Worm (Caenorhabditis elegans) whole organism, L4 larva: ENCODE data around the gene fbxb-52.
A peak's percentile ranks its signal among the peaks of the same experiment; 100 is the strongest.

Source experiments
- F10B5.3 ChIP-seq: sonication (generic microtip); optimal IDR thresholded peaks from 2 replicates; lab custom pipeline; 2016; ENCODE audit warnings: mild to moderate bottlenecking, missing genetic modification characterization, missing compliant biosample characterization
- R02D3.7 ChIP-seq: fragments of 150-350 bp; sonication (generic microtip); optimal IDR thresholded peaks from 3 replicates; lab custom pipeline; 2014; ENCODE audit warnings: missing biosample characterization, missing genetic modification characterization
- T26A8.4 ChIP-seq: fragments of 200-800 bp; sonication (Bioruptor generic); IDR thresholded peaks from 2 replicates; pipeline ENCODE4 v1.3.6; 2022; ENCODE audit warnings: missing genetic modification characterization, missing compliant biosample characterization
- Y105C5A.15 ChIP-seq: fragments of 200-800 bp; sonication (Bioruptor generic); IDR thresholded peaks from 2 replicates; pipeline ENCODE4 v1.3.6; 2022; ENCODE audit warnings: missing genetic modification characterization, missing compliant biosample characterization
- ZK337.2 ChIP-seq: fragments of 200-800 bp; sonication (Bioruptor generic); IDR thresholded peaks from 2 replicates; pipeline ENCODE4 v1.3.6; 2022; ENCODE audit warnings: missing genetic modification reagents, missing genetic modification characterization, missing compliant biosample characterization
- aha-1 ChIP-seq: fragments of 150-350 bp; peaks from one replicate; lab custom pipeline; 2014; ENCODE audit warnings: missing biosample characterization, missing genetic modification characterization
- arid-1 ChIP-seq: fragments of 200-800 bp; sonication (Bioruptor generic); conservative IDR thresholded peaks from 2 replicates; pipeline ENCODE4 v1.3.6; 2022; ENCODE audit warnings: missing genetic modification reagents, missing genetic modification characterization, missing compliant biosample characterization
- attf-4 ChIP-seq: sonication (generic microtip); optimal IDR thresholded peaks from 3 replicates; lab custom pipeline; 2017; ENCODE audit warnings: missing biosample characterization, missing genetic modification characterization
- ceh-28 ChIP-seq: fragments of 150-350 bp; optimal IDR thresholded peaks from 2 replicates; lab custom pipeline; 2014; ENCODE audit warnings: missing biosample characterization, missing genetic modification reagents, missing genetic modification characterization
- ceh-32 ChIP-seq: sonication (generic microtip); optimal IDR thresholded peaks from 2 replicates; lab custom pipeline; 2016; ENCODE audit warnings: mild to moderate bottlenecking, missing genetic modification characterization, missing compliant biosample characterization; ENCODE audit not compliant: poor library complexity
- ces-1 ChIP-seq: fragments of 150-350 bp; sonication (generic microtip); optimal IDR thresholded peaks from 4 replicates; lab custom pipeline; 2014; ENCODE audit warnings: missing biosample characterization, missing genetic modification reagents, missing genetic modification characterization
- ctbp-1 ChIP-seq: fragments of 200-800 bp; sonication (Bioruptor generic); IDR thresholded peaks from 2 replicates; pipeline ENCODE4 v1.3.6; 2022; ENCODE audit warnings: missing genetic modification reagents, missing genetic modification characterization, missing compliant biosample characterization
- daf-16 ChIP-seq, 3 experiments: sonication (generic microtip); optimal IDR thresholded peaks; 2 replicates each; lab custom pipeline; 2016 to 2017; ENCODE audit warnings: missing genetic modification characterization in 3 of 3, missing genetic modification reagents in 3 of 3, mild to moderate bottlenecking in 2 of 3, missing compliant biosample characterization in 2 of 3, missing biosample characterization in 1 of 3, moderate library complexity in 1 of 3
- dmd-6 ChIP-seq: fragments of 200-800 bp; sonication (Bioruptor generic); IDR thresholded peaks from 2 replicates; pipeline ENCODE4 v1.3.6; 2022; ENCODE audit warnings: missing genetic modification reagents, missing genetic modification characterization, missing compliant biosample characterization
- dmd-8 ChIP-seq: fragments of 200-800 bp; sonication (Bioruptor generic); IDR thresholded peaks from 2 replicates; pipeline ENCODE4 v1.3.6; 2022; ENCODE audit warnings: missing genetic modification characterization, missing compliant biosample characterization
- duxl-1 ChIP-seq: sonication (generic microtip); optimal IDR thresholded peaks from 2 replicates; lab custom pipeline; 2016; ENCODE audit warnings: mild to moderate bottlenecking, missing genetic modification characterization, moderate library complexity, missing compliant biosample characterization; ENCODE audit not compliant: poor library complexity
- egl-43 ChIP-seq: fragments of 200-800 bp; sonication (Bioruptor generic); IDR thresholded peaks from 2 replicates; pipeline ENCODE4 v1.3.6; 2022; ENCODE audit warnings: missing genetic modification reagents, missing genetic modification characterization, missing compliant biosample characterization
- hlh-11 ChIP-seq: fragments of 200-800 bp; sonication (Bioruptor generic); optimal IDR thresholded peaks from 2 replicates; lab custom pipeline; 2018; ENCODE audit warnings: mild to moderate bottlenecking, missing genetic modification characterization, missing compliant biosample characterization
- jun-1 ChIP-seq: fragments of 150-350 bp; optimal IDR thresholded peaks from 2 replicates; lab custom pipeline; 2014; ENCODE audit warnings: missing biosample characterization, missing genetic modification reagents, missing genetic modification characterization
- lim-7 ChIP-seq: fragments of 200-800 bp; sonication (Bioruptor generic); IDR thresholded peaks from 2 replicates; pipeline ENCODE4 v1.3.6; 2022; ENCODE audit warnings: missing genetic modification characterization, missing compliant biosample characterization
- lin-39 ChIP-seq: fragments of 150-350 bp; optimal IDR thresholded peaks from 2 replicates; lab custom pipeline; 2014; ENCODE audit warnings: missing biosample characterization, missing genetic modification reagents, missing genetic modification characterization
- madf-9 ChIP-seq: fragments of 200-800 bp; sonication (Bioruptor generic); conservative IDR thresholded peaks from 2 replicates; pipeline ENCODE4 v1.3.6; 2022; ENCODE audit warnings: missing genetic modification reagents, missing genetic modification characterization, missing compliant biosample characterization
- mep-1 ChIP-seq: fragments of 150-350 bp; sonication (generic microtip); optimal IDR thresholded peaks from 3 replicates; lab custom pipeline; 2014; ENCODE audit warnings: missing biosample characterization, missing genetic modification characterization
- mxl-3 ChIP-seq: fragments of 200-800 bp; sonication (Bioruptor generic); optimal IDR thresholded peaks from 2 replicates; lab custom pipeline; 2018; ENCODE audit warnings: mild to moderate bottlenecking, missing genetic modification characterization, missing compliant biosample characterization
- nhr-28 ChIP-seq: fragments of 150-350 bp; optimal IDR thresholded peaks from 2 replicates; lab custom pipeline; 2014; ENCODE audit warnings: missing biosample characterization, missing genetic modification characterization
- nhr-76 ChIP-seq: fragments of 150-350 bp; optimal IDR thresholded peaks from 2 replicates; lab custom pipeline; 2014; ENCODE audit warnings: missing biosample characterization, missing genetic modification characterization
- nhr-77 ChIP-seq: fragments of 150-350 bp; optimal IDR thresholded peaks from 2 replicates; lab custom pipeline; 2014; ENCODE audit warnings: missing biosample characterization, missing genetic modification characterization
- pqm-1 ChIP-seq: sonication (generic microtip); optimal IDR thresholded peaks from 2 replicates; lab custom pipeline; 2017; ENCODE audit warnings: missing biosample characterization, missing genetic modification characterization
- rbr-2 ChIP-seq: sonication (generic microtip); optimal IDR thresholded peaks from 2 replicates; lab custom pipeline; 2016; ENCODE audit warnings: missing genotype, missing genetic modification characterization, missing compliant biosample characterization
- tag-97 ChIP-seq: fragments of 200-800 bp; sonication (Bioruptor generic); IDR thresholded peaks from 2 replicates; pipeline ENCODE4 v1.3.6; 2022; ENCODE audit warnings: missing genetic modification characterization, missing compliant biosample characterization
- unc-130 ChIP-seq: sonication (generic microtip); optimal IDR thresholded peaks from 2 replicates; lab custom pipeline; 2016; ENCODE audit warnings: missing genetic modification reagents, missing genetic modification characterization, missing compliant biosample characterization
- unc-62 ChIP-seq, 3 experiments: fragments of 150-350 bp in 1 of 3; sonication (generic microtip); optimal IDR thresholded peaks in 2 of 3; peaks in 1 of 3; 1 replicate in 1 of 3; 2 replicates in 2 of 3; lab custom pipeline; 2014 to 2017; ENCODE audit warnings: missing biosample characterization in 3 of 3, missing genetic modification characterization in 3 of 3, missing genetic modification reagents in 3 of 3, missing genotype in 1 of 3
- vab-7 ChIP-seq: fragments of 200-800 bp; sonication (Bioruptor generic); IDR thresholded peaks from 2 replicates; pipeline ENCODE4 v1.3.6; 2022; ENCODE audit warnings: missing genetic modification reagents, missing genetic modification characterization, missing compliant biosample characterization
- zag-1 ChIP-seq: fragments of 150-350 bp; optimal IDR thresholded peaks from 2 replicates; lab custom pipeline; 2014; ENCODE audit warnings: missing biosample characterization, missing genetic modification characterization
- zip-11 ChIP-seq: fragments of 200-800 bp; sonication (Bioruptor generic); IDR thresholded peaks from 2 replicates; pipeline ENCODE4 v1.3.6; 2022; ENCODE audit warnings: missing genetic modification characterization, missing compliant biosample characterization
- zip-2 ChIP-seq: fragments of 150-350 bp; optimal IDR thresholded peaks from 2 replicates; lab custom pipeline; 2014; ENCODE audit warnings: missing biosample characterization, missing genetic modification characterization

fbxb-52 gene

ce11 chrII:1550501-1550900, at the start of gene fbxb-52, which contains the start of gene fbxb-51:
fbxb-52 (minus strand) TSS chrII:1550601.
fbxb-51 (plus strand) TSS chrII:1550712.
- TF ChIP-seq nhr-76 (tag; lab: Kevin White, UChicago): no peak
- no peak for TF ChIP-seq ZK337.2
- TF ChIP-seq aha-1: peak; percentile 19
- TF ChIP-seq tag-97: no peak

DNA sequence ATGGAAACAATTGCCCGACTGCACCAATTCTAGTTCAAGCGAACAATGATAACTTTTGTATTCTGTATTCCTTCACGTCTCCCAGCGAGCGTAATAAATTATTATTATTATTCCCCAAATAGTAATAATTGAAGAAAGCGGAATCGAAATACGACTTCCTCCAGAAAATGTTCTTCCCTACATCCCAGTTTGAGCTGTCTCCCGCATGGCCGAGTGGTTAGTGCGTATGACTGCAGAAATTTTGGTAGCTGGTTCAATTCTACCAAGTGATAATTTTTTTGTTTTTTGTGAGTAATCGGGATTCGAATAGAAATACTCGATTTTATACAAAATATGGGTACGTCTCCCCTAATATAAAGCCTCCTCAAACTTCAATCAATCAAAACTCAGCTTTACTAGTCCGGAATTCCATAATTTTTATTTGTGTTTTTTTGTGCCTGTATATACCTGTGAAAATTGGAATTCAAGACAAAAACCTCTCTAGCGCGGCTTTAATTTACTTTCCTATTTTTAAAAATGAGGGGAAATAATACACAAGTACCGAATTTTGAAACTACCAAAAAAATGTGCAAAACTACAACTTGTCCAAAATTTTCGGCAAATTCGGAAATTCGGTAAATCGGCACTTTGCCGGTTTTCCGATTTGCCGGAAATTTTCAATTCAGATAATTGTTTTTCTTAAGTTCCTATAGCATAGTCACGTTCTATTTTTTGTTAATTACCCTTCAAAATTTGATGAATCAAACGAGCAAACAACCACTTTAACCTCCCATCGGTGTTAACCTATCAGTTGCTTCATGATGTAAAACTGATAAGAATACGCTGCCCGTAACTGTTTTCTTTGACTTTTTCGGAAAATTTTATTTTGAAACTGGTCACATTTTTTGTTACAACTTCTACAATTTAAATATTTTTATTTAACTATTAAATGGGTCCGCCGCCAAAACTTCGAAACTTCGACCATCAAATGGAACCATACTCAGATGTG, 47.0 kb upstream of the fbxb-52 start, which contains the start of gene bath-46:
Gene bath-46, plus strand, starts transcription at position 806 of the 988 bp plus-strand sequence.
- TF ChIP-seq ceh-32 (no peak), arid-1 (0 out of 2 replicates have a peak, but pooled peaks have one; percentile 8), pqm-1 (peak; percentile 90), dmd-6 (peak; percentile 34; the same call in 1 of the 2 replicates), T26A8.4 (GFP tag; lab: Robert Waterston, UW) (no peak), lin-39 (tag; lab: Kevin White, UChicago) (no peak), zip-11 (GFP tag; lab: Robert Waterston, UW) (no peak), duxl-1 (no peak), ceh-28 (tag; lab: Kevin White, UChicago) (no peak), nhr-77 (tag; lab: Kevin White, UChicago) (no peak), zip-2 (tag; lab: Kevin White, UChicago) (no peak), egl-43 (GFP tag; lab: Robert Waterston, UW) (peak; percentile 56; the same call in 1 of the 2 replicates), madf-9 (GFP tag; lab: Robert Waterston, UW) (0 out of 2 replicates have a peak, but pooled peaks have one; percentile 13), jun-1 (no peak), hlh-11 (tag; lab: Kevin White, UChicago) (peak; percentile 48), Y105C5A.15 (GFP tag; lab: Robert Waterston, UW) (0 out of 2 replicates have a peak, but pooled peaks have one; percentile 35), lim-7 (GFP tag; lab: Robert Waterston, UW) (peak; percentile 75), daf-16 (GFP tag; optimal IDR thresholded peaks at IDR 0.05; lab: Kevin White, UChicago) (no peak), daf-16 (tag; optimal IDR thresholded peaks at IDR 0.05; lab: Kevin White, UChicago) (peak; percentile 68), nhr-28 (tag; lab: Kevin White, UChicago) (peak; percentile 57), R02D3.7 (tag; lab: Kevin White, UChicago) (no peak), mep-1 (no peak), vab-7 (GFP tag; lab: Robert Waterston, UW) (peak; percentile 48; the same call in 1 of the 2 replicates), mxl-3 (no peak), ctbp-1 (GFP tag; lab: Robert Waterston, UW) (no peak), dmd-8 (no peak)

DNA sequence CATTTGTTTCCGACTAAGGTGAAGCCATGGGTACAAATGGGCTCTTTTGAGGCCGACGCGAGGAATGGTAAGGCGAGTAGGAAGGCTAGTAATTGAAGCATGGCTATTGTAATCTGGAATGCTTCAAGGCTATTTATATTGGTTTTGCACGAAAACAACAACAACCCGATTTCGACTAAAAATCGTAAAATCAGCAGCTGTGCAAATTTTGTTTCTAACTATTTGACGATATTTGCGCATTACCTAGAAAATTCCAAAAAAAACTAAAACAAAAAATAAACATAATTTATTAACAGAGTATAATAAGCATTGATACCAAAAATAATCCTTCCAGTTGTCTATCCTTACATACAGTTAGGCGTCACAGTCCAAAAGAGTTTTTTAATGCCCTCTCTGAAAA, 44.7 kb upstream of the fbxb-52 start, which contains the start of gene clec-20:
Gene clec-20, minus strand, starts transcription at position 101 of the 400 bp plus-strand sequence.
- TF ChIP-seq zag-1 (tag; lab: Kevin White, UChicago) (no peak), Y105C5A.15 (GFP tag; lab: Robert Waterston, UW) (no peak), rbr-2 (tag; lab: Kevin White, UChicago) (no peak), F10B5.3 (tag; lab: Kevin White, UChicago) (no peak), attf-4 (tag; lab: Kevin White, UChicago) (no peak)

DNA sequence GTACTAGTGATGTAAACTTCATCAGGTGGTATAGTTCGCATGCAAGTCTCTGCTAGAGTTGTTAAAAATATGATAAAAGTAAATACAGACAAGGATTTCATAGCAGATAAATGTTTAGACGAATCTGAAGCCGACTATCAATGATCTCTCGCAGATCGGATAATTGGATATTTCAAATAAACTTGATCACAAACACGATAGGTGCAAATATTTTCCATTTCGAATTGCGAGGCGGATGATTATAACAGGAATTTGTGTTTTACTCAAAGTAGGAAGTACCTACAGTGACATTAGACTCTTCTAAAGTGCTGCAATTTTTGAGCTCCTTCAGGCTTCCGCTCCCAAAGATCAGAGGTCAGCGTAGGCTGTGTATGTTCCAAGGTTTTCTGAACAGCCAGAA, 39.4 kb upstream of the fbxb-52 start, which contains the start of gene T07H3.7:
Gene T07H3.7, minus strand, starts transcription at position 101 of the 400 bp plus-strand sequence.
- no peak for TF ChIP-seq unc-62 (GFP tag; optimal IDR thresholded peaks at IDR 0.05 in 1 of 2; lab: Kevin White, UChicago)
- TF ChIP-seq unc-62 (tag; optimal IDR thresholded peaks at IDR 0.05; lab: Kevin White, UChicago): no peak
- TF ChIP-seq ces-1 (GFP tag; lab: Kevin White, UChicago): no peak
- TF ChIP-seq unc-130: no peak
